Worm (Caenorhabditis elegans): ENCODE results near the gene srw-142.

srw-142 gene

ce11 chrV:2931252-2931651 is 26.9 kb downstream of the srw-142 start, which contains the start of gene C31B8.1:
C31B8.1 (plus strand) TSS chrV:2931552.
- TF ChIP-seq mep-1 (tag; optimal IDR thresholded peaks at IDR 0.05): no peak
- no peak for TF ChIP-seq zip-11 (GFP tag; IDR thresholded peaks at IDR 0.05)
- TF ChIP-seq unc-39 (tag; optimal IDR thresholded peaks at IDR 0.05): no peak
- TF ChIP-seq dpl-1 (GFP tag; optimal IDR thresholded peaks at IDR 0.05): no peak
- no peak for TF ChIP-seq sdz-12 (GFP tag; optimal IDR thresholded peaks at IDR 0.05)
- no peak for TF ChIP-seq R02D3.7 (tag; optimal IDR thresholded peaks at IDR 0.05)
- no peak for TF ChIP-seq nhr-11 (tag; optimal IDR thresholded peaks at IDR 0.05)
- TF ChIP-seq nhr-41 (GFP tag; IDR thresholded peaks at IDR 0.05): no peak
- TF ChIP-seq hlh-30 (tag; optimal IDR thresholded peaks at IDR 0.05; ENCODE audit: insufficient read depth): no peak
- no peak for TF ChIP-seq T20F7.1 (GFP tag; optimal IDR thresholded peaks at IDR 0.05)
- no peak for TF ChIP-seq ztf-11 (tag; optimal IDR thresholded peaks at IDR 0.05)
- no peak for TF ChIP-seq ceh-20 (GFP tag; IDR thresholded peaks at IDR 0.05)
- no peak for TF ChIP-seq vab-7 (GFP tag; IDR thresholded peaks at IDR 0.05)
- no peak for TF ChIP-seq F26F4.8 (GFP tag; conservative IDR thresholded peaks at IDR 0.05)
- TF ChIP-seq daf-16 (GFP tag; optimal IDR thresholded peaks at IDR 0.05): no peak
- no peak for TF ChIP-seq daf-16 (tag; optimal IDR thresholded peaks at IDR 0.05)
- no peak for TF ChIP-seq ceh-32 (tag; optimal IDR thresholded peaks at IDR 0.05; ENCODE audit: poor library complexity)
- no peak for TF ChIP-seq aha-1 (tag)
- TF ChIP-seq ceh-62 (tag; optimal IDR thresholded peaks at IDR 0.05): no peak
- TF ChIP-seq lin-39 (tag; optimal IDR thresholded peaks at IDR 0.05): no peak

- TF ChIP-seq mes-2 (tag; optimal IDR thresholded peaks at IDR 0.05; ENCODE audit: poor library complexity, severe bottlenecking) (no peak), nhr-48 (tag; optimal IDR thresholded peaks at IDR 0.05) (no peak), unc-62 (GFP tag; optimal IDR thresholded peaks at IDR 0.05 in 1 of 2) (no peak), unc-62 (tag; optimal IDR thresholded peaks at IDR 0.05) (no peak), fkh-10 (GFP tag; optimal IDR thresholded peaks at IDR 0.05) (no peak), T20F7.1 (GFP tag; optimal IDR thresholded peaks at IDR 0.05) (no peak), Y75B8A.6 (GFP tag; IDR thresholded peaks at IDR 0.05) (no peak), Y48G9A.11 (GFP tag; IDR thresholded peaks at IDR 0.05) (no peak), hlh-11 (tag; optimal IDR thresholded peaks at IDR 0.05) (no peak), lir-3 (tag; optimal IDR thresholded peaks at IDR 0.05) (no peak), nhr-42 (GFP tag; IDR thresholded peaks at IDR 0.05) (no peak), mep-1 (tag; optimal IDR thresholded peaks at IDR 0.05) (no peak), ces-1 (GFP tag; optimal IDR thresholded peaks at IDR 0.05) (no peak), dpl-1 (GFP tag; optimal IDR thresholded peaks at IDR 0.05) (no peak)
Observed at ce11 chrV:2929753-2930152, 28.3 kb downstream of the srw-142 start, which contains the start of gene C31B8.16. C31B8.16 (plus strand) TSS chrV:2930053.

ce11 chrV:2927553-2927952 is 30.5 kb downstream of the srw-142 start, which contains the start of gene C31B8.12:
C31B8.12 (minus strand) TSS chrV:2927653.
- TF ChIP-seq ztf-11 (tag; optimal IDR thresholded peaks at IDR 0.05) (no peak), Y75B8A.6 (GFP tag; IDR thresholded peaks at IDR 0.05) (no peak), ZK546.5 (tag; optimal IDR thresholded peaks at IDR 0.05) (no peak), lim-7 (GFP tag; IDR thresholded peaks at IDR 0.05) (no peak), lin-39 (tag; optimal IDR thresholded peaks at IDR 0.05) (no peak), snpc-4 (tag; optimal IDR thresholded peaks at IDR 0.05) (no peak), nhr-237 (tag; optimal IDR thresholded peaks at IDR 0.05) (no peak), nhr-77 (tag; optimal IDR thresholded peaks at IDR 0.05) (no peak), nhr-48 (tag; optimal IDR thresholded peaks at IDR 0.05) (no peak), spr-1 (tag; optimal IDR thresholded peaks at IDR 0.05) (no peak), daf-19 (GFP tag; conservative IDR thresholded peaks at IDR 0.05) (no peak), hif-1 (tag; optimal IDR thresholded peaks at IDR 0.05) (no peak), set-16 (GFP tag; IDR thresholded peaks at IDR 0.05) (no peak), Y48G9A.11 (GFP tag; IDR thresholded peaks at IDR 0.05) (no peak), dmd-6 (GFP tag; IDR thresholded peaks at IDR 0.05) (no peak)

All from whole organism, L4 larva.